Fruit fly (Drosophila melanogaster) whole organism, embryonic: ENCODE results near the gene Ldsdh1.

Experiments
- BEAF-32 ChIP-seq: fragments of 200-800 bp; sonication (Bioruptor generic); optimal IDR thresholded peaks from 3 replicates; lab custom pipeline; 2017; ENCODE audit warnings: missing biosample characterization, missing genetic modification characterization, mild to moderate bottlenecking, moderate library complexity, missing genetic modification reagents
- C15 ChIP-seq: fragments of 200-800 bp; sonication (Bioruptor generic); IDR thresholded peaks from 3 replicates; pipeline ENCODE4 v1.3.6; 2022; ENCODE audit warnings: missing biosample characterization, missing genetic modification characterization
- CG15601 ChIP-seq: fragments of 200-800 bp; sonication (Bioruptor generic); optimal IDR thresholded peaks from 3 replicates; lab custom pipeline; 2019; ENCODE audit warnings: missing biosample characterization, mild to moderate bottlenecking, missing genetic modification characterization, moderate library complexity
- CG1647 ChIP-seq: fragments of 200-800 bp; sonication (Bioruptor generic); optimal IDR thresholded peaks from 3 replicates; lab custom pipeline; 2016; ENCODE audit warnings: missing biosample characterization, missing genetic modification characterization
- CG17568 ChIP-seq: fragments of 200-800 bp; sonication (Bioruptor generic); optimal IDR thresholded peaks from 2 replicates; lab custom pipeline; 2018; ENCODE audit warnings: missing biosample characterization, mild to moderate bottlenecking, missing genetic modification characterization, moderate library complexity
- CG18599 ChIP-seq: fragments of 200-800 bp; sonication (Bioruptor generic); optimal IDR thresholded peaks from 3 replicates; lab custom pipeline; 2017; ENCODE audit warnings: missing biosample characterization, missing genetic modification characterization, mild to moderate bottlenecking, moderate library complexity, missing genetic modification reagents
- CG2116 ChIP-seq: fragments of 200-800 bp; sonication (Bioruptor generic); optimal IDR thresholded peaks from 3 replicates; lab custom pipeline; 2018; ENCODE audit warnings: missing biosample characterization, mild to moderate bottlenecking, missing genetic modification characterization
- CG2199 ChIP-seq: fragments of 200-800 bp; sonication (Bioruptor generic); IDR thresholded peaks from 3 replicates; pipeline ENCODE4 v1.3.6; 2022; ENCODE audit warnings: missing biosample characterization, missing genetic modification characterization
- CG2202 ChIP-seq: fragments of 200-800 bp; sonication (Bioruptor generic); optimal IDR thresholded peaks from 2 replicates; lab custom pipeline; 2018; ENCODE audit warnings: missing biosample characterization, mild to moderate bottlenecking, missing genetic modification characterization
- CG2889 ChIP-seq: fragments of 200-800 bp; sonication (Bioruptor generic); IDR thresholded peaks from 3 replicates; pipeline ENCODE4 v1.3.6; 2022; ENCODE audit warnings: missing biosample characterization, missing genetic modification characterization
- CG32772 ChIP-seq: fragments of 200-800 bp; sonication (Bioruptor generic); IDR thresholded peaks from 2 replicates; pipeline ENCODE4 v1.3.6; 2022; ENCODE audit warnings: missing biosample characterization, missing genetic modification characterization
- CG33213 ChIP-seq: fragments of 200-800 bp; sonication (Bioruptor generic); optimal IDR thresholded peaks from 3 replicates; lab custom pipeline; 2016; ENCODE audit warnings: missing biosample characterization, missing genetic modification characterization
- CG5180 ChIP-seq: fragments of 200-800 bp; sonication (Bioruptor generic); optimal IDR thresholded peaks from 3 replicates; lab custom pipeline; 2017; ENCODE audit warnings: missing biosample characterization, missing genetic modification characterization, mild to moderate bottlenecking, moderate library complexity, missing genetic modification reagents
- CG5245 ChIP-seq: fragments of 200-800 bp; sonication (Bioruptor generic); optimal IDR thresholded peaks from 3 replicates; lab custom pipeline; 2016; ENCODE audit warnings: missing biosample characterization, missing genetic modification characterization
- CG6854 ChIP-seq: fragments of 200-800 bp; sonication (Bioruptor generic); optimal IDR thresholded peaks from 3 replicates; lab custom pipeline; 2017; ENCODE audit warnings: missing biosample characterization, mild to moderate bottlenecking, missing genetic modification characterization
- CG7271 ChIP-seq: fragments of 200-800 bp; sonication (Bioruptor generic); optimal IDR thresholded peaks from 2 replicates; lab custom pipeline; 2018; ENCODE audit warnings: missing biosample characterization, mild to moderate bottlenecking, missing genetic modification characterization, moderate library complexity
- Dad ChIP-seq: fragments of 200-800 bp; sonication (Bioruptor generic); optimal IDR thresholded peaks from 3 replicates; lab custom pipeline; 2016; ENCODE audit warnings: missing biosample characterization, missing genetic modification characterization
- Dll ChIP-seq: fragments of 200-800 bp; sonication (Bioruptor generic); IDR thresholded peaks from 4 replicates; pipeline ENCODE4 v1.3.6; 2022; ENCODE audit warnings: missing biosample characterization, missing genetic modification characterization; ENCODE audit not compliant: partially characterized antibody
- Fer2 ChIP-seq: fragments of 200-800 bp; sonication (Bioruptor generic); optimal IDR thresholded peaks from 2 replicates; lab custom pipeline; 2018; ENCODE audit warnings: missing biosample characterization, mild to moderate bottlenecking, missing genetic modification characterization, moderate library complexity
- Hr39 ChIP-seq: fragments of >200 bp; optimal IDR thresholded peaks from 2 replicates; lab custom pipeline; 2017
- Lim3 ChIP-seq: fragments of 200-800 bp; sonication (Bioruptor generic); IDR thresholded peaks from 2 replicates; pipeline ENCODE4 v1.3.6; 2022; ENCODE audit warnings: missing biosample characterization, missing genetic modification characterization
- Max ChIP-seq: fragments of 200-800 bp; sonication (Bioruptor generic); optimal IDR thresholded peaks from 2 replicates; lab custom pipeline; 2016; ENCODE audit warnings: missing biosample characterization, mild to moderate bottlenecking, missing genetic modification characterization
- Opbp ChIP-seq: fragments of 200-800 bp; sonication (Bioruptor generic); IDR thresholded peaks from 3 replicates; pipeline ENCODE4 v1.3.6; 2022; ENCODE audit warnings: missing biosample characterization, missing genetic modification characterization; ENCODE audit not compliant: partially characterized antibody
- Rx ChIP-seq: fragments of 200-800 bp; sonication (Bioruptor generic); IDR thresholded peaks from 2 replicates; pipeline ENCODE4 v1.3.6; 2022; ENCODE audit warnings: missing biosample characterization, missing genetic modification characterization
- Sin3A ChIP-seq: fragments of >200 bp; optimal IDR thresholded peaks from 2 replicates; lab custom pipeline; 2018
- Sox100B ChIP-seq: fragments of 200-800 bp; sonication (Bioruptor generic); optimal IDR thresholded peaks from 3 replicates; lab custom pipeline; 2018; ENCODE audit warnings: missing biosample characterization, mild to moderate bottlenecking, missing genetic modification characterization
- ab ChIP-seq: fragments of 200-800 bp; sonication (Bioruptor generic); optimal IDR thresholded peaks from 2 replicates; lab custom pipeline; 2016; ENCODE audit warnings: missing biosample characterization, missing genetic modification characterization
- ase ChIP-seq: fragments of 200-800 bp; sonication (Bioruptor generic); IDR thresholded peaks from 3 replicates; pipeline ENCODE4 v1.3.6; 2022; ENCODE audit warnings: missing biosample characterization, missing genetic modification characterization
- chif ChIP-seq, 2 experiments: fragments of 200-800 bp; sonication (Bioruptor generic); optimal IDR thresholded peaks; 3 replicates each; lab custom pipeline; 2016; ENCODE audit warnings: missing biosample characterization in 2 of 2, missing genetic modification characterization in 2 of 2
- crol ChIP-seq: fragments of 200-800 bp; sonication (Bioruptor generic); IDR thresholded peaks from 2 replicates; pipeline ENCODE4 v1.3.6; 2022; ENCODE audit warnings: missing biosample characterization, missing genetic modification characterization
- crp ChIP-seq, 2 experiments: fragments of 200-800 bp; sonication (Bioruptor generic); optimal IDR thresholded peaks; 2 replicates in 1 of 2; 3 replicates in 1 of 2; lab custom pipeline; 2017; ENCODE audit warnings: missing biosample characterization in 2 of 2, missing genetic modification characterization in 2 of 2, mild to moderate bottlenecking in 1 of 2, moderate library complexity in 1 of 2
- da ChIP-seq: fragments of 200-800 bp; sonication (Bioruptor generic); optimal IDR thresholded peaks from 2 replicates; lab custom pipeline; 2016; ENCODE audit warnings: missing biosample characterization, missing genetic modification characterization
- gcm2 ChIP-seq: fragments of 200-800 bp; sonication (Bioruptor generic); optimal IDR thresholded peaks from 2 replicates; lab custom pipeline; 2016; ENCODE audit warnings: missing biosample characterization, missing genetic modification characterization
- hth ChIP-seq: fragments of >200 bp; optimal IDR thresholded peaks from 2 replicates; lab custom pipeline; 2017; ENCODE audit warnings: inconsistent platforms
- jumu ChIP-seq: fragments of 200-800 bp; sonication (Bioruptor generic); optimal IDR thresholded peaks from 3 replicates; lab custom pipeline; 2016; ENCODE audit warnings: missing biosample characterization, missing genetic modification characterization
- kah ChIP-seq: fragments of 200-800 bp; sonication (Bioruptor generic); optimal IDR thresholded peaks from 2 replicates; lab custom pipeline; 2018; ENCODE audit warnings: missing biosample characterization, mild to moderate bottlenecking, missing genetic modification characterization
- lilli ChIP-seq: fragments of 200-800 bp; sonication (Bioruptor generic); optimal IDR thresholded peaks from 3 replicates; lab custom pipeline; 2016; ENCODE audit warnings: missing biosample characterization, missing genetic modification characterization
- lola ChIP-seq, 3 experiments: fragments of >200 bp in 2 of 3; fragments of 200-800 bp in 1 of 3; sonication (Bioruptor generic) in 1 of 3; optimal IDR thresholded peaks; 2 replicates each; lab custom pipeline; 2017 to 2019; ENCODE audit warnings: missing biosample characterization in 3 of 3, missing genetic modification characterization in 3 of 3, mild to moderate bottlenecking in 1 of 3, moderate library complexity in 1 of 3
- nom ChIP-seq: fragments of 200-800 bp; sonication (Bioruptor generic); optimal IDR thresholded peaks from 2 replicates; lab custom pipeline; 2017; ENCODE audit warnings: missing biosample characterization, missing genetic modification characterization, mild to moderate bottlenecking, moderate library complexity, missing genetic modification reagents
- pb ChIP-seq: fragments of 200-800 bp; sonication (Bioruptor generic); optimal IDR thresholded peaks from 3 replicates; lab custom pipeline; 2016; ENCODE audit warnings: missing biosample characterization, missing genetic modification characterization
- pfk ChIP-seq: fragments of 200-800 bp; sonication (Bioruptor generic); optimal IDR thresholded peaks from 2 replicates; lab custom pipeline; 2018; ENCODE audit warnings: missing biosample characterization, mild to moderate bottlenecking, missing genetic modification characterization, moderate library complexity
- phol ChIP-seq: fragments of 200-800 bp; sonication (Bioruptor generic); optimal IDR thresholded peaks from 3 replicates; lab custom pipeline; 2018; ENCODE audit warnings: missing biosample characterization, mild to moderate bottlenecking, missing genetic modification characterization, moderate library complexity
- prd ChIP-seq, 3 experiments: fragments of >200 bp in 2 of 3; fragments of 200-800 bp in 1 of 3; sonication (Bioruptor generic) in 1 of 3; optimal IDR thresholded peaks in 2 of 3; IDR thresholded peaks in 1 of 3; 2 replicates in 2 of 3; 3 replicates in 1 of 3; pipeline versions ENCODE4 v1.3.6 to Lab custom; 2017 to 2022; ENCODE audit warnings: missing biosample characterization in 1 of 3, missing genetic modification characterization in 1 of 3
- row ChIP-seq: fragments of 200-800 bp; sonication (Bioruptor generic); IDR thresholded peaks from 3 replicates; pipeline ENCODE4 v1.3.6; 2022; ENCODE audit warnings: missing biosample characterization, missing genetic modification characterization
- sens ChIP-seq: fragments of 200-800 bp; sonication (Bioruptor generic); peaks from one replicate; lab custom pipeline; 2016; ENCODE audit warnings: missing biosample characterization, missing genetic modification characterization
- shn ChIP-seq: fragments of 200-800 bp; sonication (Bioruptor generic); optimal IDR thresholded peaks from 3 replicates; lab custom pipeline; 2016; ENCODE audit warnings: missing biosample characterization, missing genetic modification characterization
- so ChIP-seq: fragments of 200-800 bp; sonication (Bioruptor generic); IDR thresholded peaks from 3 replicates; pipeline ENCODE4 v1.3.6; 2022; ENCODE audit warnings: missing biosample characterization, missing genetic modification characterization
- ssp ChIP-seq: fragments of 200-800 bp; sonication (Bioruptor generic); IDR thresholded peaks from 2 replicates; pipeline ENCODE4 v1.3.6; 2022; ENCODE audit warnings: missing biosample characterization, missing genetic modification characterization
- trem ChIP-seq: fragments of 200-800 bp; optimal IDR thresholded peaks from 3 replicates; lab custom pipeline; 2019; ENCODE audit warnings: missing biosample characterization, mild to moderate bottlenecking, missing genetic modification characterization, moderate library complexity
- tup ChIP-seq: fragments of 200-800 bp; sonication (Bioruptor generic); optimal IDR thresholded peaks from 2 replicates; lab custom pipeline; 2016; ENCODE audit warnings: missing biosample characterization, mild to moderate bottlenecking, missing genetic modification characterization, moderate library complexity
- usp ChIP-seq: fragments of >200 bp; optimal IDR thresholded peaks from 2 replicates; lab custom pipeline; 2017; ENCODE audit warnings: missing biosample characterization, missing genetic modification characterization
- zfh1 ChIP-seq: fragments of 200-800 bp; sonication (Bioruptor generic); IDR thresholded peaks from 3 replicates; pipeline ENCODE4 v1.3.6; 2022; ENCODE audit warnings: missing biosample characterization, missing genetic modification characterization

Ldsdh1 gene

DNA sequence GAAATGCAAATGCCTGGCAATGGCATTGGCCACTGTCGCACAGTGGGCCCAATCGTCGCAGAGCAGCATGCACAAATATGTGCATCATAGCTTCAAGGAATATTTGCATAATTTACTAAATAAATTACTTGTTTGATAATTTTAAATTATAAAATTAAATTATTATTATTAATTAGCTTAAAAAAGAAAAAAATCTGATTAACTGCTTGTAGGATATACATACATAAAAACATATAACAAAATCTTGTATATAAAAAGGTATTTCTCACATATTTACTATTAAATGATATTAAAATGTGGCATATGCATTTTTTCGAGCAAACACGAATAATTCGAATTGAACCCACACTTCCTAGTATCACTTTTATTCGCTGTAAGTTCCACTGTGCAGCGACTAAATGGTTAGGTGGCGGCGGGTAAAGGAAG lies 43.8 kb upstream of the Ldsdh1 start (continued):
- TF ChIP-seq lilli (GFP tag; lab: Kevin White, UChicago) = no peak
- TF ChIP-seq row (GFP tag; lab: Robert Waterston, UW) = peak; percentile 39; the same call in 2 of the 3 replicates
- TF ChIP-seq BEAF-32 = no peak
- peak; percentile 83 for TF ChIP-seq Sox100B
- peak; percentile 76 for TF ChIP-seq phol
- peak; percentile 30 for TF ChIP-seq kah (GFP tag; lab: Kevin White, UChicago)
- no peak for TF ChIP-seq Dad (GFP tag; lab: Kevin White, UChicago)
- TF ChIP-seq tup (GFP tag; lab: Kevin White, UChicago) = no peak
- no peak for TF ChIP-seq hth (lab: Kevin White, UChicago)
- no peak for TF ChIP-seq ase (GFP tag; lab: Robert Waterston, UW)
- TF ChIP-seq zfh1 (GFP tag; lab: Robert Waterston, UW) = 0 out of 3 replicates have a peak, but pooled peaks have one; percentile 46
- TF ChIP-seq CG5245 = no peak
- no peak for TF ChIP-seq ab
- TF ChIP-seq CG6854 (GFP tag; lab: Kevin White, UChicago) = no peak
- TF ChIP-seq chif (GFP tag; optimal IDR thresholded peaks at IDR 0.05; lab: Kevin White, UChicago) = no peak
- TF ChIP-seq CG5180 (GFP tag; lab: Kevin White, UChicago) = peak; percentile 11
- TF ChIP-seq so (GFP tag; lab: Robert Waterston, UW) = no peak
- TF ChIP-seq ssp (GFP tag; lab: Robert Waterston, UW) = no peak
- peak; percentile 51 for TF ChIP-seq CG2116 (GFP tag; lab: Kevin White, UChicago)
- TF ChIP-seq Lim3 = no peak
- no peak for TF ChIP-seq CG2202
- TF ChIP-seq Rx = no peak
- no peak for TF ChIP-seq C15 (GFP tag; lab: Robert Waterston, UW)
- no peak for TF ChIP-seq CG18599
- TF ChIP-seq Sin3A = no peak
- TF ChIP-seq Dll (GFP tag; lab: Robert Waterston, UW) = no peak
- TF ChIP-seq CG32772 (GFP tag; lab: Robert Waterston, UW) = 0 out of 2 replicates have a peak, but pooled peaks have one; percentile 32
- no peak for TF ChIP-seq nom (GFP tag; lab: Kevin White, UChicago)
- TF ChIP-seq Opbp (GFP tag; lab: Robert Waterston, UW) = no peak
- TF ChIP-seq prd (optimal IDR thresholded peaks at IDR 0.05; lab: Kevin White, UChicago) = no peak
- peak; percentile 71; the same call in 2 of the 3 replicates for TF ChIP-seq prd (GFP tag; IDR thresholded peaks at IDR 0.05; lab: Robert Waterston, UW)
- peak; percentile 7 for TF ChIP-seq trem (tag; lab: Kevin White, UChicago)
- no peak for TF ChIP-seq usp (GFP tag; lab: Kevin White, UChicago)
- TF ChIP-seq CG1647 (GFP tag; lab: Kevin White, UChicago) = no peak
- peak in 1 of 3 experiments; percentile 60 for TF ChIP-seq lola (GFP tag; optimal IDR thresholded peaks at IDR 0.05; lab: Kevin White, UChicago)
- no peak for TF ChIP-seq da (GFP tag; lab: Kevin White, UChicago)
- TF ChIP-seq crp (GFP tag; optimal IDR thresholded peaks at IDR 0.05; lab: Kevin White, UChicago) = no peak
- TF ChIP-seq CG17568 (GFP tag; lab: Kevin White, UChicago) = no peak
- TF ChIP-seq CG7271 = no peak
- TF ChIP-seq Fer2 = no peak
- TF ChIP-seq sens (GFP tag; lab: Kevin White, UChicago) = peak; percentile 63
- no peak for TF ChIP-seq CG33213 (GFP tag; lab: Kevin White, UChicago)
- TF ChIP-seq Hr39 (lab: Kevin White, UChicago) = no peak
- no peak for TF ChIP-seq CG2889 (GFP tag; lab: Robert Waterston, UW)
- TF ChIP-seq crol = no peak
- no peak for TF ChIP-seq shn (GFP tag; lab: Kevin White, UChicago)
- TF ChIP-seq CG15601 = peak; percentile 38
- no peak for TF ChIP-seq pb (GFP tag; lab: Kevin White, UChicago)
- TF ChIP-seq CG2199 (GFP tag; lab: Robert Waterston, UW) = no peak
- TF ChIP-seq Max (GFP tag; lab: Kevin White, UChicago) = peak; percentile 8
- no peak for TF ChIP-seq jumu (GFP tag; lab: Kevin White, UChicago)
- no peak for TF ChIP-seq gcm2 (GFP tag; lab: Kevin White, UChicago)
- no peak for TF ChIP-seq pfk (GFP tag; lab: Kevin White, UChicago)
